Worm (Caenorhabditis elegans) whole organism, L4 larva: Measurements from ENCODE around the gene T08G5.3.

Experiments
- F37D6.2 ChIP-seq: sonication (generic microtip); optimal IDR thresholded peaks from 2 replicates; lab custom pipeline; 2016; ENCODE audit warnings: mild to moderate bottlenecking, missing genetic modification characterization, missing compliant biosample characterization
- F49E8.2 ChIP-seq: sonication (generic microtip); optimal IDR thresholded peaks from 2 replicates; lab custom pipeline; 2016; ENCODE audit warnings: missing compliant biosample characterization, mild to moderate bottlenecking, missing genetic modification characterization, borderline replicate concordance
- T20F7.1 ChIP-seq: fragments of 200-800 bp; sonication (Bioruptor generic); optimal IDR thresholded peaks from 2 replicates; lab custom pipeline; 2018; ENCODE audit warnings: mild to moderate bottlenecking, missing genetic modification characterization, missing compliant biosample characterization
- Y48G9A.11 ChIP-seq: fragments of 200-800 bp; sonication (Bioruptor generic); IDR thresholded peaks from 2 replicates; pipeline ENCODE4 v1.3.6; 2022; ENCODE audit warnings: missing genetic modification reagents, missing genetic modification characterization, missing compliant biosample characterization
- Y5F2A.4 ChIP-seq: fragments of 200-800 bp; sonication (Bioruptor generic); optimal IDR thresholded peaks from 2 replicates; lab custom pipeline; 2018; ENCODE audit warnings: mild to moderate bottlenecking, missing genetic modification characterization, missing compliant biosample characterization
- ZK337.2 ChIP-seq: fragments of 200-800 bp; sonication (Bioruptor generic); IDR thresholded peaks from 2 replicates; pipeline ENCODE4 v1.3.6; 2022; ENCODE audit warnings: missing genetic modification reagents, missing genetic modification characterization, missing compliant biosample characterization
- ZK546.5 ChIP-seq, 2 experiments: sonication (generic microtip); optimal IDR thresholded peaks; 2 replicates each; lab custom pipeline; 2017; ENCODE audit warnings: missing biosample characterization in 2 of 2, missing genetic modification characterization in 2 of 2
- aly-2 ChIP-seq: sonication (generic microtip); optimal IDR thresholded peaks from 2 replicates; lab custom pipeline; 2018; ENCODE audit warnings: missing biosample characterization, missing genetic modification characterization
- arid-1 ChIP-seq: fragments of 200-800 bp; sonication (Bioruptor generic); conservative IDR thresholded peaks from 2 replicates; pipeline ENCODE4 v1.3.6; 2022; ENCODE audit warnings: missing genetic modification reagents, missing genetic modification characterization, missing compliant biosample characterization
- ceh-28 ChIP-seq: fragments of 150-350 bp; optimal IDR thresholded peaks from 2 replicates; lab custom pipeline; 2014; ENCODE audit warnings: missing biosample characterization, missing genetic modification reagents, missing genetic modification characterization
- ceh-32 ChIP-seq: sonication (generic microtip); optimal IDR thresholded peaks from 2 replicates; lab custom pipeline; 2016; ENCODE audit warnings: mild to moderate bottlenecking, missing genetic modification characterization, missing compliant biosample characterization; ENCODE audit not compliant: poor library complexity
- ceh-62 ChIP-seq: sonication (generic microtip); optimal IDR thresholded peaks from 2 replicates; lab custom pipeline; 2017; ENCODE audit warnings: missing biosample characterization, missing genetic modification characterization
- cey-2 ChIP-seq: sonication (generic microtip); optimal IDR thresholded peaks from 3 replicates; lab custom pipeline; 2017; ENCODE audit warnings: missing genetic modification characterization, mild to moderate bottlenecking, missing compliant biosample characterization, antibody characterized with exemption, borderline replicate concordance; ENCODE audit not compliant: insufficient read depth
- daf-12 ChIP-seq: fragments of 150-350 bp; optimal IDR thresholded peaks from 2 replicates; lab custom pipeline; 2014; ENCODE audit warnings: missing biosample characterization, missing genetic modification reagents, missing genetic modification characterization
- daf-8 ChIP-seq: fragments of 200-800 bp; sonication (Bioruptor generic); IDR thresholded peaks from 2 replicates; pipeline ENCODE4 v1.3.6; 2022; ENCODE audit warnings: missing genetic modification characterization, missing compliant biosample characterization
- dmd-6 ChIP-seq: fragments of 200-800 bp; sonication (Bioruptor generic); IDR thresholded peaks from 2 replicates; pipeline ENCODE4 v1.3.6; 2022; ENCODE audit warnings: missing genetic modification reagents, missing genetic modification characterization, missing compliant biosample characterization
- dmd-9 ChIP-seq: fragments of 200-800 bp; sonication (Bioruptor generic); IDR thresholded peaks from 2 replicates; pipeline ENCODE4 v1.3.6; 2022; ENCODE audit warnings: missing genetic modification reagents, missing genetic modification characterization, missing compliant biosample characterization
- duxl-1 ChIP-seq: sonication (generic microtip); optimal IDR thresholded peaks from 2 replicates; lab custom pipeline; 2016; ENCODE audit warnings: mild to moderate bottlenecking, missing genetic modification characterization, moderate library complexity, missing compliant biosample characterization; ENCODE audit not compliant: poor library complexity
- egl-27 ChIP-seq: sonication (generic microtip); optimal IDR thresholded peaks from 3 replicates; lab custom pipeline; 2017; ENCODE audit warnings: missing biosample characterization, missing genetic modification reagents, missing genetic modification characterization
- hif-1 ChIP-seq, 2 experiments: sonication (generic microtip); optimal IDR thresholded peaks; 2 replicates each; lab custom pipeline; 2016 to 2017; ENCODE audit warnings: missing compliant biosample characterization in 2 of 2, missing genetic modification characterization in 2 of 2, missing genetic modification reagents in 2 of 2, missing genotype in 2 of 2, mild to moderate bottlenecking in 1 of 2
- hlh-11 ChIP-seq: fragments of 200-800 bp; sonication (Bioruptor generic); optimal IDR thresholded peaks from 2 replicates; lab custom pipeline; 2018; ENCODE audit warnings: mild to moderate bottlenecking, missing genetic modification characterization, missing compliant biosample characterization
- hmg-1.1 ChIP-seq: fragments of 200-800 bp; sonication (Bioruptor generic); IDR thresholded peaks from 2 replicates; pipeline ENCODE4 v1.3.6; 2022; ENCODE audit warnings: missing genetic modification reagents, missing genetic modification characterization, missing compliant biosample characterization
- lim-7 ChIP-seq: fragments of 200-800 bp; sonication (Bioruptor generic); IDR thresholded peaks from 2 replicates; pipeline ENCODE4 v1.3.6; 2022; ENCODE audit warnings: missing genetic modification characterization, missing compliant biosample characterization
- lin-1 ChIP-seq: fragments of 200-800 bp; sonication (Bioruptor generic); IDR thresholded peaks from 2 replicates; pipeline ENCODE4 v1.3.6; 2022; ENCODE audit warnings: missing genetic modification reagents, missing genetic modification characterization, missing compliant biosample characterization
- lin-13 ChIP-seq: fragments of 150-350 bp; optimal IDR thresholded peaks from 2 replicates; lab custom pipeline; 2014; ENCODE audit warnings: missing biosample characterization, missing genetic modification reagents, missing genetic modification characterization
- lin-38 ChIP-seq: fragments of 200-800 bp; sonication (Bioruptor generic); IDR thresholded peaks from 2 replicates; pipeline ENCODE4 v1.3.6; 2022; ENCODE audit warnings: missing genetic modification reagents, missing genetic modification characterization, missing compliant biosample characterization
- madf-5 ChIP-seq, 2 experiments: fragments of 200-800 bp; sonication (Bioruptor generic); IDR thresholded peaks; 2 replicates each; pipeline ENCODE4 v1.3.6; 2022; ENCODE audit warnings: missing compliant biosample characterization in 2 of 2, missing genetic modification characterization in 2 of 2
- mdt-29 ChIP-seq: fragments of 200-800 bp; sonication (Bioruptor generic); IDR thresholded peaks from 2 replicates; pipeline ENCODE4 v1.3.6; 2022; ENCODE audit warnings: missing genetic modification reagents, missing genetic modification characterization, missing compliant biosample characterization
- mes-2 ChIP-seq: sonication (generic microtip); optimal IDR thresholded peaks from 2 replicates; lab custom pipeline; 2016; ENCODE audit warnings: missing genotype, mild to moderate bottlenecking, missing genetic modification characterization, missing compliant biosample characterization; ENCODE audit not compliant: poor library complexity, severe bottlenecking
- mxl-2 ChIP-seq: fragments of 200-800 bp; sonication (Bioruptor generic); conservative IDR thresholded peaks from 2 replicates; pipeline ENCODE4 v1.3.6; 2022; ENCODE audit warnings: missing genetic modification reagents, missing genetic modification characterization, missing compliant biosample characterization
- nhr-11 ChIP-seq: fragments of 150-350 bp; optimal IDR thresholded peaks from 2 replicates; lab custom pipeline; 2014; ENCODE audit warnings: missing biosample characterization, missing genetic modification characterization
- nhr-237 ChIP-seq: sonication (generic microtip); optimal IDR thresholded peaks from 2 replicates; lab custom pipeline; 2017; ENCODE audit warnings: missing biosample characterization, missing genetic modification characterization
- nhr-25 ChIP-seq: sonication (generic microtip); optimal IDR thresholded peaks from 2 replicates; lab custom pipeline; 2017; ENCODE audit warnings: missing genetic modification characterization, mild to moderate bottlenecking, missing compliant biosample characterization, antibody characterized with exemption, moderate library complexity, borderline replicate concordance; ENCODE audit not compliant: insufficient read depth
- nhr-41 ChIP-seq: fragments of 200-800 bp; sonication (Bioruptor generic); IDR thresholded peaks from 2 replicates; pipeline ENCODE4 v1.3.6; 2022; ENCODE audit warnings: missing genetic modification reagents, missing genetic modification characterization, missing compliant biosample characterization
- nhr-42 ChIP-seq: fragments of 200-800 bp; sonication (Bioruptor generic); IDR thresholded peaks from 2 replicates; pipeline ENCODE4 v1.3.6; 2022; ENCODE audit warnings: missing genetic modification characterization, missing compliant biosample characterization
- nhr-48 ChIP-seq: sonication (generic microtip); optimal IDR thresholded peaks from 2 replicates; lab custom pipeline; 2016; ENCODE audit warnings: mild to moderate bottlenecking, missing genetic modification characterization, missing compliant biosample characterization
- nhr-77 ChIP-seq: fragments of 150-350 bp; optimal IDR thresholded peaks from 2 replicates; lab custom pipeline; 2014; ENCODE audit warnings: missing biosample characterization, missing genetic modification characterization
- pha-4 ChIP-seq, 2 experiments: fragments of 150-350 bp in 1 of 2; fragments of 200-800 bp in 1 of 2; sonication (Bioruptor generic) in 1 of 2; IDR thresholded peaks in 1 of 2; optimal IDR thresholded peaks in 1 of 2; 2 replicates each; pipeline versions ENCODE4 v1.3.6 to Lab custom; 2014 to 2022; ENCODE audit warnings: missing genetic modification characterization in 2 of 2, missing genetic modification reagents in 2 of 2, missing biosample characterization in 1 of 2, missing compliant biosample characterization in 1 of 2
- php-3 ChIP-seq: fragments of 200-800 bp; sonication (Bioruptor generic); IDR thresholded peaks from 2 replicates; pipeline ENCODE4 v1.3.6; 2022; ENCODE audit warnings: missing genetic modification reagents, missing genetic modification characterization, missing compliant biosample characterization
- pqm-1 ChIP-seq: sonication (generic microtip); optimal IDR thresholded peaks from 2 replicates; lab custom pipeline; 2017; ENCODE audit warnings: missing biosample characterization, missing genetic modification characterization
- rbr-2 ChIP-seq: sonication (generic microtip); optimal IDR thresholded peaks from 2 replicates; lab custom pipeline; 2016; ENCODE audit warnings: missing genotype, missing genetic modification characterization, missing compliant biosample characterization
- saeg-2 ChIP-seq: fragments of 200-800 bp; sonication (Bioruptor generic); IDR thresholded peaks from 2 replicates; pipeline ENCODE4 v1.3.6; 2022; ENCODE audit warnings: missing genetic modification reagents, missing genetic modification characterization, missing compliant biosample characterization
- set-16 ChIP-seq: fragments of 200-800 bp; sonication (Bioruptor generic); IDR thresholded peaks from 2 replicates; pipeline ENCODE4 v1.3.6; 2022; ENCODE audit warnings: missing genetic modification reagents, missing genetic modification characterization, missing compliant biosample characterization
- skn-1 ChIP-seq: fragments of 150-350 bp; optimal IDR thresholded peaks from 2 replicates; lab custom pipeline; 2014; ENCODE audit warnings: missing biosample characterization, missing genetic modification characterization
- snpc-1.2 ChIP-seq: fragments of 200-800 bp; sonication (Bioruptor generic); IDR thresholded peaks from 2 replicates; pipeline ENCODE4 v1.3.6; 2022; ENCODE audit warnings: missing genetic modification reagents, missing genetic modification characterization, missing compliant biosample characterization
- spr-3 ChIP-seq: fragments of 200-800 bp; sonication (Bioruptor generic); optimal IDR thresholded peaks from 2 replicates; lab custom pipeline; 2018; ENCODE audit warnings: mild to moderate bottlenecking, missing genetic modification characterization, missing compliant biosample characterization
- unc-130 ChIP-seq: sonication (generic microtip); optimal IDR thresholded peaks from 2 replicates; lab custom pipeline; 2016; ENCODE audit warnings: missing genetic modification reagents, missing genetic modification characterization, missing compliant biosample characterization
- zfp-2 ChIP-seq: sonication (generic microtip); optimal IDR thresholded peaks from 2 replicates; lab custom pipeline; 2016; ENCODE audit warnings: mild to moderate bottlenecking, missing genetic modification characterization, missing compliant biosample characterization
- zfp-3 ChIP-seq: fragments of 200-800 bp; sonication (Bioruptor generic); conservative IDR thresholded peaks from 2 replicates; pipeline ENCODE4 v1.3.6; 2022; ENCODE audit warnings: missing genetic modification reagents, missing genetic modification characterization, missing compliant biosample characterization

The T08G5.3 gene

ce11 chrV:14008353-14008859 lies 18.9 kb downstream of the T08G5.3 start:
- no peak for TF ChIP-seq Y5F2A.4 (GFP tag; lab: Kevin White, UChicago)
- peak; percentile 35; the same call in 1 of the 2 replicates for TF ChIP-seq pha-4 (GFP tag; IDR thresholded peaks at IDR 0.05; lab: Robert Waterston, UW)
- no peak for TF ChIP-seq pha-4 (tag; optimal IDR thresholded peaks at IDR 0.05; lab: Kevin White, UChicago)
- no peak for TF ChIP-seq nhr-25 (tag; lab: Kevin White, UChicago)
- no peak for TF ChIP-seq mdt-29 (GFP tag; lab: Robert Waterston, UW)
- TF ChIP-seq mes-2 = peak; percentile 58
- no peak for TF ChIP-seq duxl-1 (tag; lab: Kevin White, UChicago)
- TF ChIP-seq lin-13 (GFP tag; lab: Kevin White, UChicago) = no peak
- no peak for TF ChIP-seq set-16 (GFP tag; lab: Robert Waterston, UW)
- no peak for TF ChIP-seq nhr-237 (tag; lab: Kevin White, UChicago)
- TF ChIP-seq nhr-41 (GFP tag; lab: Robert Waterston, UW) = no peak
- TF ChIP-seq hlh-11 = peak; percentile 64
- TF ChIP-seq ZK337.2 (GFP tag; lab: Robert Waterston, UW) = no peak
- TF ChIP-seq ceh-32 (tag; lab: Kevin White, UChicago) = no peak
- TF ChIP-seq nhr-48 = peak; percentile 4
- TF ChIP-seq F37D6.2 (tag; lab: Kevin White, UChicago) = no peak
- TF ChIP-seq mxl-2 (GFP tag; lab: Robert Waterston, UW) = no peak
- peak; percentile 14 for TF ChIP-seq spr-3
- TF ChIP-seq nhr-77 (tag; lab: Kevin White, UChicago) = no peak
- no peak for TF ChIP-seq zfp-2 (tag; lab: Kevin White, UChicago)
- TF ChIP-seq lin-1 (GFP tag; lab: Robert Waterston, UW) = no peak
- no peak for TF ChIP-seq ZK546.5 (tag; optimal IDR thresholded peaks at IDR 0.05; lab: Kevin White, UChicago)
- no peak for TF ChIP-seq snpc-1.2 (GFP tag; lab: Robert Waterston, UW)
- peak; percentile 26 for TF ChIP-seq pqm-1 (tag; lab: Kevin White, UChicago)
- no peak for TF ChIP-seq ceh-28 (tag; lab: Kevin White, UChicago)
- TF ChIP-seq lim-7 (GFP tag; lab: Robert Waterston, UW) = no peak
- peak; percentile 47 for TF ChIP-seq lin-38 (GFP tag; lab: Robert Waterston, UW)
- no peak for TF ChIP-seq daf-12 (tag; lab: Kevin White, UChicago)
- no peak for TF ChIP-seq madf-5 (GFP tag; IDR thresholded peaks at IDR 0.05; lab: Robert Waterston, UW)
- TF ChIP-seq cey-2 (tag; lab: Kevin White, UChicago) = no peak
- no peak for TF ChIP-seq ceh-62 (tag; lab: Kevin White, UChicago)
- TF ChIP-seq F49E8.2 (tag; lab: Kevin White, UChicago) = peak; percentile 14
- no peak for TF ChIP-seq hif-1 (tag; optimal IDR thresholded peaks at IDR 0.05; lab: Kevin White, UChicago)
- TF ChIP-seq zfp-3 (GFP tag; lab: Robert Waterston, UW) = peak; percentile 72
- TF ChIP-seq T20F7.1 (GFP tag; lab: Kevin White, UChicago) = no peak
- TF ChIP-seq daf-8 (GFP tag; lab: Robert Waterston, UW) = no peak
- TF ChIP-seq nhr-11 (tag; lab: Kevin White, UChicago) = no peak
- 0 out of 2 replicates have a peak, but pooled peaks have one; percentile 5 for TF ChIP-seq arid-1 (GFP tag; lab: Robert Waterston, UW)
- no peak for TF ChIP-seq php-3 (GFP tag; lab: Robert Waterston, UW)
- TF ChIP-seq aly-2 (tag; lab: Kevin White, UChicago) = no peak
- TF ChIP-seq skn-1 (tag; lab: Kevin White, UChicago) = no peak
- TF ChIP-seq rbr-2 (tag; lab: Kevin White, UChicago) = peak; percentile 28
- TF ChIP-seq saeg-2 (GFP tag; lab: Robert Waterston, UW) = no peak
- no peak for TF ChIP-seq Y48G9A.11 (GFP tag; lab: Robert Waterston, UW)
- TF ChIP-seq hmg-1.1 = no peak
- TF ChIP-seq dmd-9 (GFP tag; lab: Robert Waterston, UW) = no peak
- TF ChIP-seq dmd-6 = peak; percentile 62; the same call in 1 of the 2 replicates
- TF ChIP-seq nhr-42 = no peak
- no peak for TF ChIP-seq egl-27
- TF ChIP-seq unc-130 = peak; percentile 20
